Fruit fly (Drosophila melanogaster): ENCODE data around the gene CG10359.

CG10359 gene

dm6 chr3L:3638587-3639312, 26.8 kb downstream of the CG10359 start:
- peak; percentile 54 for TF ChIP-seq CG9948 (tag; optimal IDR thresholded peaks at IDR 0.05)
- TF ChIP-seq CG14655 (GFP tag; optimal IDR thresholded peaks at IDR 0.05) = no peak
- peak; percentile 31 for TF ChIP-seq CG15710 (tag; optimal IDR thresholded peaks at IDR 0.05)
- TF ChIP-seq CG13204 (GFP tag; optimal IDR thresholded peaks at IDR 0.05) = no peak
- TF ChIP-seq EcR (GFP tag; optimal IDR thresholded peaks at IDR 0.05) = no peak
- TF ChIP-seq CG32121 (GFP tag; IDR thresholded peaks at IDR 0.05) = no peak
- no peak for TF ChIP-seq CG10348 (GFP tag; IDR thresholded peaks at IDR 0.05)
- TF ChIP-seq D1 (tag; optimal IDR thresholded peaks at IDR 0.05) = no peak
- no peak for TF ChIP-seq gl (tag; optimal IDR thresholded peaks at IDR 0.05)
- TF ChIP-seq Pif1A (GFP tag; optimal IDR thresholded peaks at IDR 0.05) = peak; percentile 26
- no peak for TF ChIP-seq Pif1B (GFP tag; optimal IDR thresholded peaks at IDR 0.05)
- no peak for TF ChIP-seq fd96Ca (GFP tag; IDR thresholded peaks at IDR 0.05)
- TF ChIP-seq rn (GFP tag; IDR thresholded peaks at IDR 0.05) = no peak
- TF ChIP-seq CG4496 (GFP tag; IDR thresholded peaks at IDR 0.05) = no peak
- peak; percentile 12 for TF ChIP-seq CG8159 (tag; optimal IDR thresholded peaks at IDR 0.05)
- TF ChIP-seq CG34367 (tag; optimal IDR thresholded peaks at IDR 0.05) = peak; percentile 32
- TF ChIP-seq CG12605 (GFP tag; IDR thresholded peaks at IDR 0.05) = no peak
- no peak for TF ChIP-seq Snoo (tag; optimal IDR thresholded peaks at IDR 0.05)
- TF ChIP-seq CG8301 (tag; optimal IDR thresholded peaks at IDR 0.05) = no peak
- peak; percentile 2 for TF ChIP-seq CG17806 (tag; optimal IDR thresholded peaks at IDR 0.05)
- no peak for TF ChIP-seq Ets98B (GFP tag; IDR thresholded peaks at IDR 0.05)

- TF ChIP-seq CG14655 (GFP tag; optimal IDR thresholded peaks at IDR 0.05) (peak; percentile 64), CG17806 (tag; optimal IDR thresholded peaks at IDR 0.05) (peak; percentile 10), CG8159 (tag; optimal IDR thresholded peaks at IDR 0.05) (peak; percentile 33), CG8301 (tag; optimal IDR thresholded peaks at IDR 0.05) (peak; percentile 42), D1 (tag; optimal IDR thresholded peaks at IDR 0.05) (no peak)
These were observed 27.3 kb downstream of the CG10359 start for dm6 chr3L:3639324-3639723.

- TF ChIP-seq gl (tag; optimal IDR thresholded peaks at IDR 0.05) (no peak), Pif1A (GFP tag; optimal IDR thresholded peaks at IDR 0.05) (no peak), CG34367 (tag; optimal IDR thresholded peaks at IDR 0.05) (no peak), CG12605 (GFP tag; IDR thresholded peaks at IDR 0.05) (no peak), EcR (GFP tag; optimal IDR thresholded peaks at IDR 0.05) (no peak), CG8301 (tag; optimal IDR thresholded peaks at IDR 0.05) (no peak), Ets98B (GFP tag; IDR thresholded peaks at IDR 0.05) (no peak), CG17806 (tag; optimal IDR thresholded peaks at IDR 0.05) (no peak), CG4496 (GFP tag; IDR thresholded peaks at IDR 0.05) (no peak), rn (GFP tag; IDR thresholded peaks at IDR 0.05) (no peak), CG8159 (tag; optimal IDR thresholded peaks at IDR 0.05) (no peak), CG15710 (tag; optimal IDR thresholded peaks at IDR 0.05) (no peak), fd96Ca (GFP tag; IDR thresholded peaks at IDR 0.05) (no peak), CG14655 (GFP tag; optimal IDR thresholded peaks at IDR 0.05) (no peak), CG9948 (tag; optimal IDR thresholded peaks at IDR 0.05) (no peak), CG13204 (GFP tag; optimal IDR thresholded peaks at IDR 0.05) (no peak), CG32121 (GFP tag; IDR thresholded peaks at IDR 0.05) (no peak)
These were observed 28.9 kb downstream of the CG10359 start for dm6 chr3L:3640916-3641315.

dm6 chr3L:3644337-3645027, 32.5 kb downstream of the CG10359 start:
- peak; percentile 52 for TF ChIP-seq CG14655 (GFP tag; optimal IDR thresholded peaks at IDR 0.05)
- TF ChIP-seq rn (GFP tag; IDR thresholded peaks at IDR 0.05) = no peak
- no peak for TF ChIP-seq D1 (tag; optimal IDR thresholded peaks at IDR 0.05)
- peak; percentile 73 for TF ChIP-seq CG8159 (tag; optimal IDR thresholded peaks at IDR 0.05)
- no peak for TF ChIP-seq CG8301 (tag; optimal IDR thresholded peaks at IDR 0.05)
- peak; percentile 31 for TF ChIP-seq CG34367 (tag; optimal IDR thresholded peaks at IDR 0.05)
- no peak for TF ChIP-seq Ets98B (GFP tag; IDR thresholded peaks at IDR 0.05)
- peak; percentile 56 for TF ChIP-seq CG9948 (tag; optimal IDR thresholded peaks at IDR 0.05)
- TF ChIP-seq CG17806 (tag; optimal IDR thresholded peaks at IDR 0.05) = peak; percentile 64
- TF ChIP-seq CG15710 (tag; optimal IDR thresholded peaks at IDR 0.05) = peak; percentile 63
- TF ChIP-seq Pif1B (GFP tag; optimal IDR thresholded peaks at IDR 0.05) = no peak
- TF ChIP-seq CG12605 (GFP tag; IDR thresholded peaks at IDR 0.05) = no peak
- TF ChIP-seq EcR (GFP tag; optimal IDR thresholded peaks at IDR 0.05) = no peak
- no peak for TF ChIP-seq CG32121 (GFP tag; IDR thresholded peaks at IDR 0.05)
- TF ChIP-seq fd96Ca (GFP tag; IDR thresholded peaks at IDR 0.05) = 0 out of 3 replicates have a peak, but pooled peaks have one; percentile 18
- TF ChIP-seq Snoo (tag; optimal IDR thresholded peaks at IDR 0.05) = no peak
- no peak for TF ChIP-seq Pif1A (GFP tag; optimal IDR thresholded peaks at IDR 0.05)
- no peak for TF ChIP-seq CG10348 (GFP tag; IDR thresholded peaks at IDR 0.05)
- peak; percentile 32 for TF ChIP-seq gl (tag; optimal IDR thresholded peaks at IDR 0.05)
- no peak for TF ChIP-seq CG4496 (GFP tag; IDR thresholded peaks at IDR 0.05)
- TF ChIP-seq CG13204 (GFP tag; optimal IDR thresholded peaks at IDR 0.05) = peak; percentile 8

dm6 chr3L:3645628-3646360, 33.8 kb downstream of the CG10359 start:
- TF ChIP-seq fd96Ca (GFP tag; IDR thresholded peaks at IDR 0.05) (no peak), rn (GFP tag; IDR thresholded peaks at IDR 0.05) (no peak), Ets98B (GFP tag; IDR thresholded peaks at IDR 0.05) (no peak)

Data from whole organism, pupa.